Worm (Caenorhabditis elegans) whole organism, dauer: Measurements from ENCODE around the gene W09D10.4.
A peak's percentile ranks its signal among the peaks of the same experiment; 100 is the strongest.
"Not testable (repeated sequence)": the region's sequence is repeated elsewhere in the genome, so short reads cannot be mapped to it uniquely, and the experiment has no call there.

Experiments
- unc-62 ChIP-seq: sonication (generic microtip); optimal IDR thresholded peaks from 2 replicates; lab custom pipeline; 2017; ENCODE audit warnings: missing biosample characterization, missing genetic modification reagents, missing genetic modification characterization

W09D10.4 gene

DNA sequence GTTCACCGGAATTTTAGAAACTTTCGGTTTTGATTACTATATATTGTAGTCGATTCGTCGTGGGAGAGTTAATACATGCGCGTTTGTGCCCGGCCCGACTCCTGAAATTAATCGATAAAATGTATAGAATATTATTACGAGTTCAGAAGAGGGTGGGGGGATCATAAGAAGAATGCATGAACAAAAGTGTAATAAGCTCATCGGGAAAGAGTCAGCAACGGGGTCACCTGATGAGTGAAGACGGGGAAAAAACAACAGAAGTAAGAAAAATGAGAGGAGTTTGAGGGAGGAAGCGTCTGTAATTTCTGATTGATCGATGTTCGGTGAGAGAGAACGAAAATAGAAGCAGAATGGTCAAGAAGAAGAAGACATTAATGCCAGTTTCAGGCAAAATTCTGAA, at the start of gene W09D10.4:
Gene W09D10.4, minus strand, starts transcription at position 101 of the 400 bp plus-strand sequence.
- TF ChIP-seq unc-62 (GFP tag; lab: Kevin White, UChicago) = no peak

DNA sequence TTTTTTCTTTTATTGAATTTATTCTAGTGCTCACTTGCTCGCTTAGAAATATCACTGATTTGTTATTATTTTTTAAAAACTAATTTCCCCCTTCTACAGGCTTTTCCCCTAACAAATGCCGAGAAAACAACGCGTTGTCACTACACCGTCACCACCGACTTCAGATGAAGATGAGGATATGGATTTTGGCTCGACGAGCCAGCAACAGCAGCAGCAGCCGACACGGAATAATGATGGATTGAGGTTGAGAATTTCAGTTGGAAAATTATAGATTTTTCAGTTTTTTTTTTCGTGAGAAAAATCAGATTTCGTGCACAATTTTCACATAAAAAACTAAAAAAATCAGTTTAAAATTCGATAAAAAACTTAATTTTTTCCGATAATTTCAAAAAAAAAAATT, 47.0 kb upstream of the W09D10.4 start, which contains the start of gene dpy-28:
Gene dpy-28, plus strand, starts transcription at position 100 of the 400 bp plus-strand sequence.
- TF ChIP-seq unc-62 (GFP tag; lab: Kevin White, UChicago) = no peak

ce11 chrIII:10759050-10760023, 43.3 kb upstream of the W09D10.4 start, which contains the start of gene tasp-1:
Gene tasp-1, plus strand, starts transcription at chrIII:10759307.
- peak; percentile 64 for TF ChIP-seq unc-62 (GFP tag; lab: Kevin White, UChicago)

- TF ChIP-seq unc-62 (GFP tag; lab: Kevin White, UChicago) = no peak
Observed at ce11 chrIII:10758422-10758821, 42.4 kb upstream of the W09D10.4 start, which contains the start of gene K01G5.10. Gene K01G5.10, minus strand, starts transcription at chrIII:10758522.

DNA sequence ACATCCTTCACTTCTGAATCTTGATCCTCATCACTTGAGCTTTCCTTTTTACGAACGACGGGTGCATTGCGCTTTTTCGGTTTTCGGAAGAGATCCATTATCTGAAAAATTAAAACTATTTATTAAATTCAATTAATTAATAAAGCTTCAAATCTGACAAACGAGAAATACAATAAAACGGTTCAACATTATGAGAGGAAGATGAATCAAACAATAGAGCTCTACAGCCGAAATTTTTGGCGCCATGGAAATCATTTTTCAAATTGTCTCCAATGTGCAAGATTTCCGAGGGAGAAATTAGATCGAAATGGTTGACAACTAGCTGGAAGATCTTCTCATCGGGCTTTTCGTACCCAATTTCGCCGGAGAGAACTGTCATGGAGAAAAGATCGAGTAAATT, 41.5 kb upstream of the W09D10.4 start, which contains the start of gene rnf-113:
Gene rnf-113, minus strand, starts transcription at position 101 of the 400 bp plus-strand sequence.
- no peak for TF ChIP-seq unc-62 (GFP tag; lab: Kevin White, UChicago)

- no peak for TF ChIP-seq unc-62 (GFP tag; lab: Kevin White, UChicago)
Observed at ce11 chrIII:10755480-10756066, 39.6 kb upstream of the W09D10.4 start, which contains the start of gene hpl-2. Gene hpl-2, minus strand, starts transcription at chrIII:10755530.

ce11 chrIII:10754379-10754778, 38.4 kb upstream of the W09D10.4 start:
- TF ChIP-seq unc-62 (GFP tag; lab: Kevin White, UChicago) = no peak

- not testable (repeated sequence) for TF ChIP-seq unc-62 (GFP tag; lab: Kevin White, UChicago)
Observed at ce11 chrIII:10750043-10750442, 34.1 kb upstream of the W09D10.4 start, which contains the start of gene enu-3.6. Gene enu-3.6, plus strand, starts transcription at chrIII:10750434.

DNA sequence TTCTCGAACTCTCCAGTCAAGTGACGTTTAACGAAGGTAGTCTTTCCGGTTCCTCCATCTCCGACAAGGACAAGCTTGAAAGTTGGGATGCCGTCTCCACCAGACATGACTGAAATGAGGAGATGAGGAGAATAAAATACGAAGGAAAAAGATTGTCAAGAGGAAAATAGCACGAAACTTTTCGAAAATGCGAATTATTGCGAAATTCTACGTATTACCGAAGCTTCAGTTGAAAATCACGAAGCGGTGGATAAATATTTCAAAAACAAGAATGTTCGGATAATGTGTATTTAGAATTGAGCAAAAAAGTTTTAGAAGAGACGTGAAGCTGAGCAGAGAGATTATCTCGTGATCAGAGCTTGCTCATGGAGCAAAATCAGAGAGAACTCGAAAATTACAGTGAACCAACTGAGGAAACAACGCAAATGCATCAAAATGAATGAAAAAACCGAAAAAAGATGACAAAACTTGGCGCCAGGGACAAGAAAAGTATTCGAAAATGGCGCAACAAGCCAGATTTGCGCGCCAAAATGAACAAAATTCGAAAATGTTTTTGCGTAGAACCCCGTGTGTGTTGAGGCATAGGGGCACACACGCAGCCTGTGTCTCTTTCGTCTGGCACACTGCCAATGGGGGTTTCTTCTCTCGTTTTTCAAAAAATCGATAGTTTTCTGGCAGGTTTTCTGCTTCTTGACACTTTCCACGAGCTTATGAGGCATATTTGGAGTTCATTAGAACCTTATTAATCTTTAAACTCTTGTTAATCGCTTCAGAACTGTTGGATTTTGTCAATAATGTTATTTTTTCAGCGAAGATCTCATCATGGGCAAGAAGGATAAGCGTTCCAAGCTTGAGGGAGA, 31.9 kb upstream of the W09D10.4 start, which contains the start of the genes ran-1 and dkc-1:
Gene ran-1, minus strand, starts transcription at position 109 of the 860 bp plus-strand sequence.
Gene dkc-1, plus strand, starts transcription at position 810 of the 860 bp plus-strand sequence.
- no peak for TF ChIP-seq unc-62 (GFP tag; lab: Kevin White, UChicago)

- TF ChIP-seq unc-62 (GFP tag; lab: Kevin White, UChicago) = no peak
Observed at ce11 chrIII:10746406-10746807, 30.4 kb upstream of the W09D10.4 start.

- no peak for TF ChIP-seq unc-62 (GFP tag; lab: Kevin White, UChicago)
Observed at ce11 chrIII:10742382-10742860, 26.4 kb upstream of the W09D10.4 start, which contains the start of the genes tbb-1 and rib-2. Gene tbb-1, minus strand, starts transcription at chrIII:10742432. Gene rib-2, plus strand, starts transcription at chrIII:10742810.

DNA sequence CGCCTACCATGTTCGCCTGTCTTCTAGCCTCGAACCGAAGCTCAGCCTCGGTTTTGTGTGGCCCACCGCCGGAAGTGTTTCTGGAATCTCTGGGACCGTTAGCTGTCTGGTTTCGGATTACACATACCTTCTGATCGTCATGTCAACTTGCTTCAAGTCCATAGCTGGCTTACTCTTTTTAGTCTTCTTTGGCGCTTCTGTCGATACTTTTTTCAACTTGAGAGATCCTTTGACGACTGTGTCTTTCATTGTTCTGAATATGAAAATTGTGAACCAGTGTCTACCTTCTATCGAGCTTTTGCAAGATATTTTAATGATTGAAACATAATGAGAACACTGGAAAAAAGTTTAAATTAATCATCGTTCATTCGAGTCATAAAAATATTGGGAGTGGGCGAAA, 24.5 kb upstream of the W09D10.4 start, which contains the start of gene K01G5.8:
Gene K01G5.8, minus strand, starts transcription at position 255 of the 400 bp plus-strand sequence.
- TF ChIP-seq unc-62 (GFP tag; lab: Kevin White, UChicago) = no peak

DNA sequence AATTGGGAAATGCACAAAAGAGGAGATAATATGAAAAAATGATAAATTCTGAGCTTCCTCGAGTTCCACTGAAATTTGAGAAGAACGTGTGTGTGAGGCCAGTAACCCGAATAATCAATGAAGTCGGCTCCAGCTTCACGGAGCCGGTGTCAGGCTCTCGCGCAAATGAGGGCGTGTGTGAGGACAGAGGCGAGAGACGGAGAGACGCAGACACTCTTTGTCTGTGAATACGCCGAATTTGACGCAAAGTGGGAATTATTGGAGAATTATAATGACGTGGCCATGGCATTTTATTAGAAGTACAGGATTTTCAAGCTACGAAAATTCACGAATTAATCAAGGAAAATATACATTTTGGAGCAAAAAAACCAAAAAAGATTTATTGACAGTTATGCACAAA, 23.9 kb upstream of the W09D10.4 start:
- no peak for TF ChIP-seq unc-62 (GFP tag; lab: Kevin White, UChicago)

- TF ChIP-seq unc-62 (GFP tag; lab: Kevin White, UChicago) = no peak
Observed at ce11 chrIII:10739455-10739854, 23.5 kb upstream of the W09D10.4 start, which contains the start of gene smap-1. Gene smap-1, minus strand, starts transcription at chrIII:10739792.
